Fruit fly (Drosophila melanogaster): ENCODE data around the gene cocoon.

The cocoon gene

DNA sequence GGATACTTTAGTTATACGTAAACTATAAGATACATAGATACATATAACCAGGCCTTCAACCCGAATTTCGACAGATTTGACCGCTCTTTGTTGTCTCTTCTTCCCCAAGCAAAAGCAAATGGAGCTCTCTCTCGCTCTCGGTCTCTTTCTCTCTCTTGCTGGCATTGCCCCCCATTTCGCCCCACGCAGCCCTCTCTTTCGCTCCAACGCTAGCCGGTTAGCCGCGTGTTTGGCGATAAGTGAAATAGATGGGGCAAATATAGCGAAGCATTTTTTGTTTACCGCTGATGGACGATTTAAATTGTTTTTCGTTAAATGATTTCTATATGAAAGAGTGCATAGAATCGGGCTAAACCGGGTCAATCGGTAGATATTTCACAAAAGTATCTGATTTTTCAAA is 40.5 kb upstream of the cocoon start (continued):
- TF ChIP-seq pb (GFP tag; optimal IDR thresholded peaks at IDR 0.05) (no peak), bsh (GFP tag; optimal IDR thresholded peaks at IDR 0.05) (peak in 1 of 2 experiments; percentile 34), dan (GFP tag; IDR thresholded peaks at IDR 0.05) (no peak), wdn (GFP tag; IDR thresholded peaks at IDR 0.05) (no peak), Chrac-16 (GFP tag; optimal IDR thresholded peaks at IDR 0.05) (no peak), CG10565 (GFP tag; optimal IDR thresholded peaks at IDR 0.05) (no peak), ftz-f1 (GFP tag; optimal IDR thresholded peaks at IDR 0.05) (peak; percentile 86), HmgZ (tag; optimal IDR thresholded peaks at IDR 0.05) (peak; percentile 9), CG13296 (GFP tag; optimal IDR thresholded peaks at IDR 0.05) (no peak), abd-A (tag; optimal IDR thresholded peaks at IDR 0.05) (peak; percentile 86), Antp (GFP tag; optimal IDR thresholded peaks at IDR 0.05) (no peak), hbn (GFP tag; IDR thresholded peaks at IDR 0.05; ENCODE audit: partially characterized antibody) (peak; percentile 25; the same call in 1 of the 2 replicates), CG13894 (tag; optimal IDR thresholded peaks at IDR 0.05) (peak; percentile 92), Med (GFP tag) (peak; percentile 6), MBD-R2 (GFP tag; IDR thresholded peaks at IDR 0.05) (no peak), tup (GFP tag; optimal IDR thresholded peaks at IDR 0.05) (no peak), Sry-β (GFP tag; optimal IDR thresholded peaks at IDR 0.05) (no peak), ac (GFP tag; optimal IDR thresholded peaks at IDR 0.05) (no peak), CG10321 (GFP tag; IDR thresholded peaks at IDR 0.05) (0 out of 2 replicates have a peak, but pooled peaks have one; percentile 45), knrl (GFP tag; IDR thresholded peaks at IDR 0.05; ENCODE audit: partially characterized antibody) (no peak), pan (optimal IDR thresholded peaks at IDR 0.05) (no peak), pan (GFP tag; optimal IDR thresholded peaks at IDR 0.05 in 1 of 2, IDR thresholded peaks at IDR 0.05 in 1 of 2) (no peak), bowl (GFP tag; IDR thresholded peaks at IDR 0.05) (no peak), pfk (GFP tag; optimal IDR thresholded peaks at IDR 0.05) (no peak), CG10267 (tag; optimal IDR thresholded peaks at IDR 0.05) (no peak), cas (GFP tag; IDR thresholded peaks at IDR 0.05) (no peak), Dll (GFP tag; IDR thresholded peaks at IDR 0.05; ENCODE audit: partially characterized antibody) (peak; percentile 61), gt (GFP tag; IDR thresholded peaks at IDR 0.05) (no peak), ttk (GFP tag; IDR thresholded peaks at IDR 0.05) (no peak), sna (GFP tag; IDR thresholded peaks at IDR 0.05; ENCODE audit: partially characterized antibody) (peak; percentile 38; the same call in 1 of the 2 replicates), Lpt (GFP tag; optimal IDR thresholded peaks at IDR 0.05) (no peak), CG17186 (GFP tag; optimal IDR thresholded peaks at IDR 0.05) (no peak), YL-1 (GFP tag; optimal IDR thresholded peaks at IDR 0.05) (no peak), CG17568 (GFP tag; optimal IDR thresholded peaks at IDR 0.05) (no peak), ems (GFP tag; optimal IDR thresholded peaks at IDR 0.05) (no peak), ERR (GFP tag; optimal IDR thresholded peaks at IDR 0.05) (no peak), jing (GFP tag; optimal IDR thresholded peaks at IDR 0.05) (no peak), CG6854 (GFP tag; optimal IDR thresholded peaks at IDR 0.05) (no peak), disco-r (GFP tag; optimal IDR thresholded peaks at IDR 0.05) (no peak), Side (GFP tag; optimal IDR thresholded peaks at IDR 0.05) (peak; percentile 11), scrt (GFP tag; optimal IDR thresholded peaks at IDR 0.05) (peak; percentile 21), CG7987 (GFP tag; optimal IDR thresholded peaks at IDR 0.05) (peak; percentile 58), E2f1 (GFP tag; IDR thresholded peaks at IDR 0.05) (no peak), otp (GFP tag; IDR thresholded peaks at IDR 0.05) (peak; percentile 38; the same call in 1 of the 3 replicates), crp (GFP tag; optimal IDR thresholded peaks at IDR 0.05) (peak in 1 of 2 experiments; percentile 20), CG12155 (GFP tag; optimal IDR thresholded peaks at IDR 0.05) (no peak), wor (GFP tag; IDR thresholded peaks at IDR 0.05) (no peak), onecut (GFP tag; IDR thresholded peaks at IDR 0.05) (no peak), CG9817 (tag; optimal IDR thresholded peaks at IDR 0.05) (no peak), Fer1 (GFP tag; optimal IDR thresholded peaks at IDR 0.05) (peak; percentile 12), twi (tag; optimal IDR thresholded peaks at IDR 0.05) (no peak)
